Fruit fly (Drosophila melanogaster) whole organism, wandering third instar larva: ENCODE data around the gene png.

Experiments
- Abd-B ChIP-seq: fragments of >200 bp; optimal IDR thresholded peaks from 2 replicates; lab custom pipeline; 2017; ENCODE audit warnings: missing biosample characterization, missing genetic modification characterization
- CG32264 ChIP-seq: fragments of 200-800 bp; sonication (Bioruptor generic); optimal IDR thresholded peaks from 2 replicates; lab custom pipeline; 2016; ENCODE audit warnings: missing biosample characterization, missing genetic modification characterization
- CG9705 ChIP-seq: fragments of 200-800 bp; sonication (Bioruptor generic); optimal IDR thresholded peaks from 2 replicates; lab custom pipeline; 2018; ENCODE audit warnings: missing biosample characterization, mild to moderate bottlenecking, missing genetic modification characterization
- CrebA ChIP-seq: fragments of 200-800 bp; sonication (Bioruptor generic); optimal IDR thresholded peaks from 2 replicates; lab custom pipeline; 2016; ENCODE audit warnings: missing biosample characterization, mild to moderate bottlenecking, missing genetic modification characterization, borderline replicate concordance
- Dfd ChIP-seq: fragments of >200 bp; optimal IDR thresholded peaks from 2 replicates; lab custom pipeline; 2017; ENCODE audit warnings: missing biosample characterization, missing genetic modification characterization
- Dif ChIP-seq: fragments of 200-275, 200-300 bp; sonication (Bioruptor generic); optimal IDR thresholded peaks from 2 replicates; lab custom pipeline; 2018; ENCODE audit warnings: missing biosample characterization, missing genetic modification characterization; ENCODE audit not compliant: partially characterized antibody
- GATAd ChIP-seq: sonication (Bioruptor generic); optimal IDR thresholded peaks from 2 replicates; lab custom pipeline; 2016; ENCODE audit warnings: missing biosample characterization, missing genetic modification characterization
- HLH106 ChIP-seq: fragments of 200-800 bp; optimal IDR thresholded peaks from 3 replicates; lab custom pipeline; 2019; ENCODE audit warnings: missing biosample characterization, mild to moderate bottlenecking, missing genetic modification characterization, moderate library complexity
- Hnf4 ChIP-seq: fragments of 200-800 bp; sonication (Bioruptor generic); optimal IDR thresholded peaks from 2 replicates; lab custom pipeline; 2016; ENCODE audit warnings: missing biosample characterization, mild to moderate bottlenecking, missing genetic modification characterization
- Hr78 ChIP-seq: fragments of >200 bp; optimal IDR thresholded peaks from 2 replicates; lab custom pipeline; 2017; ENCODE audit warnings: missing biosample characterization, missing genetic modification characterization
- Hr83 ChIP-seq: fragments of 200-300 bp; sonication (Bioruptor generic); optimal IDR thresholded peaks from 2 replicates; lab custom pipeline; 2016; ENCODE audit warnings: missing biosample characterization, mild to moderate bottlenecking, missing genetic modification characterization, moderate library complexity; ENCODE audit not compliant: poor library complexity, severe bottlenecking
- Jra ChIP-seq: sonication (Bioruptor generic); optimal IDR thresholded peaks from 2 replicates; lab custom pipeline; 2016; ENCODE audit warnings: missing biosample characterization, missing genetic modification characterization
- Mio ChIP-seq: sonication (Bioruptor generic); optimal IDR thresholded peaks from 2 replicates; lab custom pipeline; 2016; ENCODE audit warnings: missing biosample characterization, missing genetic modification characterization
- Myc ChIP-seq: fragments of >200 bp; optimal IDR thresholded peaks from 2 replicates; lab custom pipeline; 2017
- N ChIP-seq: fragments of >200 bp; optimal IDR thresholded peaks from 2 replicates; lab custom pipeline; 2018; ENCODE audit warnings: missing biosample characterization, missing external identifiers, missing genetic modification characterization
- OdsH ChIP-seq: fragments of 200-800 bp; sonication (Bioruptor generic); optimal IDR thresholded peaks from 2 replicates; lab custom pipeline; 2016; ENCODE audit warnings: missing biosample characterization, mild to moderate bottlenecking, missing genetic modification characterization
- Rel ChIP-seq, 2 experiments: fragments of 200-800 bp; sonication (Bioruptor generic) in 1 of 2; optimal IDR thresholded peaks; 2 replicates in 1 of 2; 3 replicates in 1 of 2; lab custom pipeline; 2016 to 2019; ENCODE audit warnings: mild to moderate bottlenecking in 2 of 2, missing biosample characterization in 2 of 2, missing genetic modification characterization in 2 of 2, moderate library complexity in 1 of 2
- Sp1 ChIP-seq: fragments of 200-800 bp; sonication (Bioruptor generic); optimal IDR thresholded peaks from 3 replicates; lab custom pipeline; 2019; ENCODE audit warnings: missing biosample characterization, mild to moderate bottlenecking, missing genetic modification characterization, moderate library complexity
- Vsx2 ChIP-seq: fragments of 200-300, 225-300 bp; sonication (Bioruptor generic); optimal IDR thresholded peaks from 2 replicates; lab custom pipeline; 2018; ENCODE audit warnings: missing biosample characterization, missing genetic modification characterization; ENCODE audit not compliant: partially characterized antibody
- br ChIP-seq: fragments of 200-800 bp; sonication (Bioruptor generic); optimal IDR thresholded peaks from 2 replicates; lab custom pipeline; 2016; ENCODE audit warnings: missing biosample characterization, missing genetic modification characterization
- brk ChIP-seq: fragments of 200-800 bp; sonication (Bioruptor generic); optimal IDR thresholded peaks from 2 replicates; lab custom pipeline; 2016; ENCODE audit warnings: missing biosample characterization, mild to moderate bottlenecking, missing genetic modification characterization
- dl ChIP-seq, 2 experiments: fragments of 175-275, 200-275 bp in 1 of 2; fragments of 200-275 bp in 1 of 2; sonication (Bioruptor generic); optimal IDR thresholded peaks; lab custom pipeline; 2018; ENCODE audit warnings: mild to moderate bottlenecking in 2 of 2, missing biosample characterization in 2 of 2, missing genetic modification characterization in 2 of 2, moderate library complexity in 2 of 2; ENCODE audit not compliant: partially characterized antibody in 2 of 2, insufficient read depth in 1 of 2
- dmrt93B ChIP-seq: fragments of 200-800 bp; sonication (Bioruptor generic); optimal IDR thresholded peaks from 2 replicates; lab custom pipeline; 2018; ENCODE audit warnings: missing biosample characterization, mild to moderate bottlenecking, missing genetic modification characterization
- dsf ChIP-seq: sonication (Bioruptor generic); optimal IDR thresholded peaks from 2 replicates; lab custom pipeline; 2016; ENCODE audit warnings: missing biosample characterization, missing genetic modification characterization, borderline replicate concordance
- ey ChIP-seq: fragments of 200-800 bp; sonication (Bioruptor generic); optimal IDR thresholded peaks from 2 replicates; lab custom pipeline; 2016; ENCODE audit warnings: missing biosample characterization, missing genetic modification characterization
- foxo ChIP-seq, 2 experiments: fragments of 200-800 bp; sonication (Bioruptor generic); optimal IDR thresholded peaks; 2 replicates in 1 of 2; 3 replicates in 1 of 2; lab custom pipeline; 2016 to 2017; ENCODE audit warnings: missing biosample characterization in 2 of 2, missing genetic modification characterization in 2 of 2
- fru ChIP-seq: fragments of 200-800 bp; sonication (Bioruptor generic); optimal IDR thresholded peaks from 3 replicates; lab custom pipeline; 2016; ENCODE audit warnings: missing biosample characterization, mild to moderate bottlenecking, missing genetic modification characterization
- h ChIP-seq: fragments of 200-800 bp; sonication (Bioruptor generic); optimal IDR thresholded peaks from 3 replicates; lab custom pipeline; 2016; ENCODE audit warnings: missing biosample characterization, mild to moderate bottlenecking, missing genetic modification characterization
- jim ChIP-seq: fragments of 175-275, 200-325 bp; sonication (Bioruptor generic); optimal IDR thresholded peaks from 2 replicates; lab custom pipeline; 2016; ENCODE audit warnings: missing biosample characterization, mild to moderate bottlenecking, missing genetic modification characterization
- lola ChIP-seq: fragments of >200 bp; optimal IDR thresholded peaks from 2 replicates; lab custom pipeline; 2017; ENCODE audit warnings: missing biosample characterization, missing genetic modification characterization
- pan ChIP-seq: fragments of >200 bp; optimal IDR thresholded peaks from 2 replicates; lab custom pipeline; 2017
- psq ChIP-seq: fragments of 200-800 bp; sonication (Bioruptor generic); optimal IDR thresholded peaks from 3 replicates; lab custom pipeline; 2017; ENCODE audit warnings: missing biosample characterization, mild to moderate bottlenecking, missing genetic modification characterization, moderate library complexity
- rgr ChIP-seq: fragments of 200-800 bp; sonication (Bioruptor generic); optimal IDR thresholded peaks from 3 replicates; lab custom pipeline; 2016; ENCODE audit warnings: missing biosample characterization, mild to moderate bottlenecking, missing genetic modification characterization
- sage ChIP-seq: fragments of 200-800 bp; sonication (Bioruptor generic); optimal IDR thresholded peaks from 2 replicates; lab custom pipeline; 2016; ENCODE audit warnings: missing biosample characterization, mild to moderate bottlenecking, missing genetic modification characterization
- sv ChIP-seq: fragments of 200-800 bp; sonication (Bioruptor generic); optimal IDR thresholded peaks from 3 replicates; lab custom pipeline; 2016; ENCODE audit warnings: missing biosample characterization, missing genetic modification characterization
- tai ChIP-seq: sonication (Bioruptor generic); optimal IDR thresholded peaks from 2 replicates; lab custom pipeline; 2016; ENCODE audit warnings: missing biosample characterization, missing genetic modification characterization
- usp ChIP-seq: fragments of >200 bp; optimal IDR thresholded peaks from 2 replicates; lab custom pipeline; 2017; ENCODE audit warnings: missing biosample characterization, missing genetic modification characterization
- woc ChIP-seq: sonication (Bioruptor generic); optimal IDR thresholded peaks from 2 replicates; lab custom pipeline; 2016; ENCODE audit warnings: missing biosample characterization, mild to moderate bottlenecking, missing genetic modification characterization

The png gene

dm6 chrX:1399056-1400003 is 41.9 kb upstream of the png start (continued):
- TF ChIP-seq Dfd (no peak), pan (lab: Kevin White, UChicago) (no peak), sv (GFP tag; lab: Kevin White, UChicago) (no peak), usp (GFP tag; lab: Kevin White, UChicago) (no peak), psq (peak; percentile 19)

dm6 chrX:1398455-1399055 is 41.2 kb upstream of the png start:
- TF ChIP-seq brk (GFP tag; lab: Kevin White, UChicago) (no peak), Myc (lab: Kevin White, UChicago) (no peak), Rel (GFP tag; optimal IDR thresholded peaks at IDR 0.05; lab: Kevin White, UChicago) (no peak), Rel (tag; optimal IDR thresholded peaks at IDR 0.05; lab: Kevin White, UChicago) (peak; percentile 83), h (peak; percentile 83), CrebA (no peak), CG32264 (GFP tag; lab: Kevin White, UChicago) (peak; percentile 55), Hr83 (GFP tag; lab: Kevin White, UChicago) (no peak), rgr (GFP tag; lab: Kevin White, UChicago) (peak; percentile 62), br (GFP tag; lab: Kevin White, UChicago) (peak; percentile 85), fru (peak; percentile 86), pan (lab: Kevin White, UChicago) (no peak), tai (GFP tag; lab: Kevin White, UChicago) (no peak), sage (GFP tag; lab: Kevin White, UChicago) (peak; percentile 44), Mio (no peak), Hr78 (GFP tag; lab: Kevin White, UChicago) (no peak), lola (no peak), Abd-B (GFP tag; lab: Kevin White, UChicago) (no peak), dl (GFP tag; optimal IDR thresholded peaks at IDR 0.05; lab: Kevin White, UChicago; ENCODE audit: insufficient read depth in 1 of 2, partially characterized antibody in 2 of 2) (no peak), CG9705 (GFP tag; lab: Kevin White, UChicago) (peak; percentile 69), Vsx2 (GFP tag; lab: Kevin White, UChicago) (peak; percentile 26), foxo (GFP tag; optimal IDR thresholded peaks at IDR 0.05; lab: Kevin White, UChicago) (peak in 1 of 2 experiments; percentile 83), ey (GFP tag; lab: Kevin White, UChicago) (peak; percentile 83), dmrt93B (peak; percentile 79), OdsH (GFP tag; lab: Kevin White, UChicago) (peak; percentile 72), psq (peak; percentile 74), GATAd (GFP tag; lab: Kevin White, UChicago) (no peak), dsf (GFP tag; lab: Kevin White, UChicago) (no peak), sv (GFP tag; lab: Kevin White, UChicago) (peak; percentile 31), HLH106 (tag; lab: Kevin White, UChicago) (peak; percentile 83), Jra (GFP tag; lab: Kevin White, UChicago) (peak; percentile 18), usp (GFP tag; lab: Kevin White, UChicago) (no peak), N (GFP tag; lab: Kevin White, UChicago) (no peak), woc (GFP tag; lab: Kevin White, UChicago) (peak; percentile 98), jim (GFP tag; lab: Kevin White, UChicago) (no peak), Hnf4 (GFP tag; lab: Kevin White, UChicago) (no peak), Dif (GFP tag; lab: Kevin White, UChicago) (no peak), Dfd (no peak), Sp1 (peak; percentile 62)
